Fruit fly (Drosophila melanogaster): Measurements from ENCODE around the gene Ccdc56.

DNA sequence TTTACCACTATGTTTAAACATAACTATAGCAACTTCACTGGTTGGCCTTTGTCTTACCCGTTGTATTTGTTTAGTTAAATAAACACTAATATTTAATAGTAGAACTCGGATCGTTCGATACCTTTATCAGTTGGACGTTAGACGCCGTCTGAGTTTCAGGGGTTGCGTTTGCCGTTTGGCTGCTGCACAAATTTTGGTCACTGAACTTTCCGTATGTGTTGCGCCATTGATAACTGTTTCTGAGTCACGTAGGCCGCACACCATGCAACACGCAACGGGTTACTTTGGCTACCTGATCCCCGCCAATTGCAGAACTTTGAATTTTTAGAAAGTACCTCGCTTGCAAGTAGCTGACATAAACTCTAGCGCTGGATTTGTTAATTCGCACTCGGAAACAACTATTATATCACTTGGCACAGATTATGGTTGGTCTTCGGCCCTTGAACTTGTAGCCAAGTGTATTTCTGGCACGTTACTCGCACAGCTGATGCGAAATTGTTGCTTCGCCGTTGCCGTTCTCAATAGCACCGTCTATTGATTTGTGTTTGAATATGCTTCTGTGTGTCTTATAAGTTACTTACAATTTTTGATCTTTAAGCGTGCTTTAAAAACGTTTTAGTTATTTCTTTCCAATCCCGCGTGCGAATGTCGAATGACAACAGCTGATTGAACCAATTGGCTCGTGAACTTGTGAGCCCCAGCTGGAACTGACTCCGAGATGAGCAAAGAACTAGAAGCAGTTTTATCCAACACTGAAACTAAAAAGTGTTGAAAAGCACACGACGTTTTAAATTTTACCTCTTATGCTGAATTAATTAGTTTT lies 12.3 kb upstream of the Ccdc56 start, which contains the start of gene Dph1:
- TF ChIP-seq brk (GFP tag; optimal IDR thresholded peaks at IDR 0.05) (peak; percentile 61), Abd-B (GFP tag; optimal IDR thresholded peaks at IDR 0.05) (no peak)

Measured in whole organism, wandering third instar larva.